Worm (Caenorhabditis elegans): Measurements from ENCODE around the gene srj-52.

ce11 chrV:724470-724890 lies 28.7 kb upstream of the srj-52 start:
- no peak for TF ChIP-seq sea-1 (GFP tag; conservative IDR thresholded peaks at IDR 0.05)
- TF ChIP-seq tra-4 (tag; optimal IDR thresholded peaks at IDR 0.05) = no peak
- no peak for TF ChIP-seq ama-1 (optimal IDR thresholded peaks at IDR 0.05)
- TF ChIP-seq scrt-1 (GFP tag; IDR thresholded peaks at IDR 0.05) = no peak
- no peak for TF ChIP-seq flt-1 (GFP tag; IDR thresholded peaks at IDR 0.05)
- TF ChIP-seq hmg-4 (GFP tag; optimal IDR thresholded peaks at IDR 0.05) = no peak
- TF ChIP-seq tbx-11 (GFP tag; IDR thresholded peaks at IDR 0.05) = no peak
- no peak for TF ChIP-seq B0310.2 (tag; optimal IDR thresholded peaks at IDR 0.05)
- TF ChIP-seq ceh-13 (GFP tag; optimal IDR thresholded peaks at IDR 0.05) = no peak
- no peak for TF ChIP-seq hmbx-1 (tag; optimal IDR thresholded peaks at IDR 0.05)
- no peak for TF ChIP-seq hnd-1 (tag; optimal IDR thresholded peaks at IDR 0.05)
- no peak; the same call in 1 of the 2 replicates for TF ChIP-seq pes-1 (GFP tag; IDR thresholded peaks at IDR 0.05)
- no peak for TF ChIP-seq aly-1 (tag; optimal IDR thresholded peaks at IDR 0.05)
